Worm (Caenorhabditis elegans) whole organism, L4 larva: ENCODE results near the gene R04A9.1.

ENCODE experiments used
- T20F7.1 ChIP-seq: fragments of 200-800 bp; sonication (Bioruptor generic); optimal IDR thresholded peaks from 2 replicates; lab custom pipeline; 2018; ENCODE audit warnings: mild to moderate bottlenecking, missing genetic modification characterization, missing compliant biosample characterization
- ZK337.2 ChIP-seq: fragments of 200-800 bp; sonication (Bioruptor generic); IDR thresholded peaks from 2 replicates; pipeline ENCODE4 v1.3.6; 2022; ENCODE audit warnings: missing genetic modification reagents, missing genetic modification characterization, missing compliant biosample characterization
- ZK546.5 ChIP-seq, 2 experiments: sonication (generic microtip); optimal IDR thresholded peaks; 2 replicates each; lab custom pipeline; 2017; ENCODE audit warnings: missing biosample characterization in 2 of 2, missing genetic modification characterization in 2 of 2
- aha-1 ChIP-seq: fragments of 150-350 bp; peaks from one replicate; lab custom pipeline; 2014; ENCODE audit warnings: missing biosample characterization, missing genetic modification characterization
- aly-2 ChIP-seq: sonication (generic microtip); optimal IDR thresholded peaks from 2 replicates; lab custom pipeline; 2018; ENCODE audit warnings: missing biosample characterization, missing genetic modification characterization
- ama-1 ChIP-seq: fragments of 150-350 bp; optimal IDR thresholded peaks from 2 replicates; lab custom pipeline; 2014; ENCODE audit warnings: inconsistent platforms, mixed read lengths
- ceh-28 ChIP-seq: fragments of 150-350 bp; optimal IDR thresholded peaks from 2 replicates; lab custom pipeline; 2014; ENCODE audit warnings: missing biosample characterization, missing genetic modification reagents, missing genetic modification characterization
- ceh-32 ChIP-seq: sonication (generic microtip); optimal IDR thresholded peaks from 2 replicates; lab custom pipeline; 2016; ENCODE audit warnings: mild to moderate bottlenecking, missing genetic modification characterization, missing compliant biosample characterization; ENCODE audit not compliant: poor library complexity
- ceh-82 ChIP-seq: sonication (generic microtip); optimal IDR thresholded peaks from 2 replicates; lab custom pipeline; 2017; ENCODE audit warnings: missing biosample characterization, missing genetic modification characterization
- ces-1 ChIP-seq: fragments of 150-350 bp; sonication (generic microtip); optimal IDR thresholded peaks from 4 replicates; lab custom pipeline; 2014; ENCODE audit warnings: missing biosample characterization, missing genetic modification reagents, missing genetic modification characterization
- cey-2 ChIP-seq: sonication (generic microtip); optimal IDR thresholded peaks from 3 replicates; lab custom pipeline; 2017; ENCODE audit warnings: missing genetic modification characterization, mild to moderate bottlenecking, missing compliant biosample characterization, antibody characterized with exemption, borderline replicate concordance; ENCODE audit not compliant: insufficient read depth
- daf-12 ChIP-seq: fragments of 150-350 bp; optimal IDR thresholded peaks from 2 replicates; lab custom pipeline; 2014; ENCODE audit warnings: missing biosample characterization, missing genetic modification reagents, missing genetic modification characterization
- daf-16 ChIP-seq, 3 experiments: sonication (generic microtip); optimal IDR thresholded peaks; 2 replicates each; lab custom pipeline; 2016 to 2017; ENCODE audit warnings: missing genetic modification characterization in 3 of 3, missing genetic modification reagents in 3 of 3, mild to moderate bottlenecking in 2 of 3, missing compliant biosample characterization in 2 of 3, missing biosample characterization in 1 of 3, moderate library complexity in 1 of 3
- dmd-6 ChIP-seq: fragments of 200-800 bp; sonication (Bioruptor generic); IDR thresholded peaks from 2 replicates; pipeline ENCODE4 v1.3.6; 2022; ENCODE audit warnings: missing genetic modification reagents, missing genetic modification characterization, missing compliant biosample characterization
- duxl-1 ChIP-seq: sonication (generic microtip); optimal IDR thresholded peaks from 2 replicates; lab custom pipeline; 2016; ENCODE audit warnings: mild to moderate bottlenecking, missing genetic modification characterization, moderate library complexity, missing compliant biosample characterization; ENCODE audit not compliant: poor library complexity
- egl-43 ChIP-seq: fragments of 200-800 bp; sonication (Bioruptor generic); IDR thresholded peaks from 2 replicates; pipeline ENCODE4 v1.3.6; 2022; ENCODE audit warnings: missing genetic modification reagents, missing genetic modification characterization, missing compliant biosample characterization
- fkh-10 ChIP-seq: fragments of 150-350 bp; optimal IDR thresholded peaks from 2 replicates; lab custom pipeline; 2014; ENCODE audit warnings: missing biosample characterization, missing genetic modification reagents, missing genetic modification characterization
- fos-1 ChIP-seq: fragments of 150-350 bp; optimal IDR thresholded peaks from 2 replicates; lab custom pipeline; 2014; ENCODE audit warnings: missing biosample characterization, missing genetic modification characterization
- hmg-1.1 ChIP-seq: fragments of 200-800 bp; sonication (Bioruptor generic); IDR thresholded peaks from 2 replicates; pipeline ENCODE4 v1.3.6; 2022; ENCODE audit warnings: missing genetic modification reagents, missing genetic modification characterization, missing compliant biosample characterization
- lim-7 ChIP-seq: fragments of 200-800 bp; sonication (Bioruptor generic); IDR thresholded peaks from 2 replicates; pipeline ENCODE4 v1.3.6; 2022; ENCODE audit warnings: missing genetic modification characterization, missing compliant biosample characterization
- lsy-2 ChIP-seq, 2 experiments: fragments of 150-350 bp in 1 of 2; sonication (generic microtip) in 1 of 2; optimal IDR thresholded peaks; 2 replicates each; lab custom pipeline; 2014 to 2017; ENCODE audit warnings: missing biosample characterization in 2 of 2, missing genetic modification characterization in 2 of 2
- mdt-29 ChIP-seq: fragments of 200-800 bp; sonication (Bioruptor generic); IDR thresholded peaks from 2 replicates; pipeline ENCODE4 v1.3.6; 2022; ENCODE audit warnings: missing genetic modification reagents, missing genetic modification characterization, missing compliant biosample characterization
- mes-2 ChIP-seq: sonication (generic microtip); optimal IDR thresholded peaks from 2 replicates; lab custom pipeline; 2016; ENCODE audit warnings: missing genotype, mild to moderate bottlenecking, missing genetic modification characterization, missing compliant biosample characterization; ENCODE audit not compliant: poor library complexity, severe bottlenecking
- mxl-3 ChIP-seq: fragments of 200-800 bp; sonication (Bioruptor generic); optimal IDR thresholded peaks from 2 replicates; lab custom pipeline; 2018; ENCODE audit warnings: mild to moderate bottlenecking, missing genetic modification characterization, missing compliant biosample characterization
- nhr-102 ChIP-seq: sonication (generic microtip); optimal IDR thresholded peaks from 2 replicates; lab custom pipeline; 2016; ENCODE audit warnings: mild to moderate bottlenecking, missing genetic modification characterization, moderate library complexity, missing compliant biosample characterization
- nhr-25 ChIP-seq: sonication (generic microtip); optimal IDR thresholded peaks from 2 replicates; lab custom pipeline; 2017; ENCODE audit warnings: missing genetic modification characterization, mild to moderate bottlenecking, missing compliant biosample characterization, antibody characterized with exemption, moderate library complexity, borderline replicate concordance; ENCODE audit not compliant: insufficient read depth
- nhr-28 ChIP-seq: fragments of 150-350 bp; optimal IDR thresholded peaks from 2 replicates; lab custom pipeline; 2014; ENCODE audit warnings: missing biosample characterization, missing genetic modification characterization
- nhr-42 ChIP-seq: fragments of 200-800 bp; sonication (Bioruptor generic); IDR thresholded peaks from 2 replicates; pipeline ENCODE4 v1.3.6; 2022; ENCODE audit warnings: missing genetic modification characterization, missing compliant biosample characterization
- nhr-48 ChIP-seq: sonication (generic microtip); optimal IDR thresholded peaks from 2 replicates; lab custom pipeline; 2016; ENCODE audit warnings: mild to moderate bottlenecking, missing genetic modification characterization, missing compliant biosample characterization
- nhr-77 ChIP-seq: fragments of 150-350 bp; optimal IDR thresholded peaks from 2 replicates; lab custom pipeline; 2014; ENCODE audit warnings: missing biosample characterization, missing genetic modification characterization
- saeg-2 ChIP-seq: fragments of 200-800 bp; sonication (Bioruptor generic); IDR thresholded peaks from 2 replicates; pipeline ENCODE4 v1.3.6; 2022; ENCODE audit warnings: missing genetic modification reagents, missing genetic modification characterization, missing compliant biosample characterization
- set-16 ChIP-seq: fragments of 200-800 bp; sonication (Bioruptor generic); IDR thresholded peaks from 2 replicates; pipeline ENCODE4 v1.3.6; 2022; ENCODE audit warnings: missing genetic modification reagents, missing genetic modification characterization, missing compliant biosample characterization
- unc-39 ChIP-seq: sonication (generic microtip); optimal IDR thresholded peaks from 2 replicates; lab custom pipeline; 2017; ENCODE audit warnings: missing biosample characterization, missing genetic modification characterization
- unc-62 ChIP-seq, 3 experiments: fragments of 150-350 bp in 1 of 3; sonication (generic microtip); optimal IDR thresholded peaks in 2 of 3; peaks in 1 of 3; 1 replicate in 1 of 3; 2 replicates in 2 of 3; lab custom pipeline; 2014 to 2017; ENCODE audit warnings: missing biosample characterization in 3 of 3, missing genetic modification characterization in 3 of 3, missing genetic modification reagents in 3 of 3, missing genotype in 1 of 3
- zfp-3 ChIP-seq: fragments of 200-800 bp; sonication (Bioruptor generic); conservative IDR thresholded peaks from 2 replicates; pipeline ENCODE4 v1.3.6; 2022; ENCODE audit warnings: missing genetic modification reagents, missing genetic modification characterization, missing compliant biosample characterization

Gene R04A9.1

DNA sequence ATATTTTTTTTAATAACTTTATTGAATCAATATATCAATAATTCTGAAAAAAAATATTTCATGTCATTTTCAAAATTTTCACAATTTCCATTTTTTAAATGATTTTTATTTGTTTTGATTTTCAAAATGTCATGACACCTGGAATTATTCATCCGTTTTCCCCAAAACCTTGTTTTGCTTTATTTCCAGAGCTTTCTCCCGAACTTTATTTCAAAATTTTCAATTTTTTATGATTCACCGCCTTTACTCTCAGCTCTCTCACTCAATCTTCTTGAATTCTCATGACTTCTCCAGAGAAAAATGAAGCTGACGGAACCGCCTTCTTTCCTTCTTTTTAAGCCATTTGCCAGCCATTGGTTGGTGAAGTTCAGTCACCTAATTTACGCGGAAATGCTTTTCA, at the start of gene R04A9.1:
Gene R04A9.1 (plus strand): TSS at position 301 of the 400 bp plus-strand sequence.
- TF ChIP-seq mxl-3 (no peak), nhr-42 (GFP tag; lab: Robert Waterston, UW) (no peak), lim-7 (GFP tag; lab: Robert Waterston, UW) (no peak), hmg-1.1 (GFP tag; lab: Robert Waterston, UW) (no peak), daf-16 (GFP tag; optimal IDR thresholded peaks at IDR 0.05; lab: Kevin White, UChicago) (no peak), daf-16 (tag; optimal IDR thresholded peaks at IDR 0.05; lab: Kevin White, UChicago) (no peak), set-16 (no peak), unc-39 (tag; lab: Kevin White, UChicago) (no peak), aly-2 (tag; lab: Kevin White, UChicago) (no peak), ceh-28 (tag; lab: Kevin White, UChicago) (no peak), aha-1 (tag; lab: Kevin White, UChicago) (no peak), ces-1 (GFP tag; lab: Kevin White, UChicago) (no peak), nhr-77 (tag; lab: Kevin White, UChicago) (no peak), dmd-6 (no peak), cey-2 (no peak)

DNA sequence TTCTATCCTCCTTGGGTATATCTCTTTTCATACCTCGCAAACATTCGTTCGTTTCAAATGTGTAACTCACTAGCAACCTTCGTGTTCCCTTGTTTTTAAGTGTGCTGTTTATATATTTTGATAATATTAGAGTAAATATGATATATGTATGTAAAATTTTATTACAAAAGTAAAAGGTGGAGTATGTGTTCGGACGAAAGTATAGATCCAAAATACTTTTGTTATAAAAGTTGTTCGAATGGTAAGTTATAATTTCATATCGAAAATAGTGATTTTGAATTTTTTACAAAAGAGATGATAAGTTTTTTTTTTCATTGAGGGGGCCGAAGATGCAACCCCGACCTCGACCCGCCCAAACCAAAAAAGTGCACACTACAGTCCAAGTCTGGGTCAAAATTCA, 46.9 kb upstream of the R04A9.1 start, which contains the start of gene C04E7.1:
Gene C04E7.1 (plus strand): TSS at position 301 of the 400 bp plus-strand sequence.
- TF ChIP-seq nhr-102 (tag; lab: Kevin White, UChicago) (no peak), nhr-25 (tag; lab: Kevin White, UChicago) (no peak), egl-43 (GFP tag; lab: Robert Waterston, UW) (no peak), fos-1 (tag; lab: Kevin White, UChicago) (no peak), dmd-6 (no peak), nhr-48 (tag; lab: Kevin White, UChicago) (no peak), ZK546.5 (tag; optimal IDR thresholded peaks at IDR 0.05; lab: Kevin White, UChicago) (no peak), nhr-28 (tag; lab: Kevin White, UChicago) (no peak), daf-12 (tag; lab: Kevin White, UChicago) (no peak), mes-2 (no peak)

DNA sequence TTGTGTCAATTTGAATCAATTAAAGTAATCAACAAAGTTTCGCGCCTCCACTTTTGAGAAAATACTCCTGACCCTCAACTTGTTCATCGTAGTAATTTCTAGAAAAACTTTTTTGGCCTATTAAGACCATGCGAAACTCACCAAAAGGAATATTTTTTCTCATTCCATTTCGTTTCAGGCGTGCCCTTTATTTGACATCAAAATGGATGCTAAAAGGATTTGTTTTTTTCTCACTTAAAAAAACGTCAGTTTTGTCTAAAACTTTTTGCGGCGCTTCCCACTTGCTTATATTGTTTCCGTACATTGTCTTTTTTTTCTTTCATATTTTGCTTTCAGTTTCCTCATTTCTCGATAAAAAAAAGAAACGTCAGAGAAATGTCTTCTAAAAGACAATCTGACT, 44.2 kb upstream of the R04A9.1 start, which contains the start of gene C04E7.5:
Gene C04E7.5 (plus strand): TSS at position 301 of the 400 bp plus-strand sequence.
- TF ChIP-seq ama-1 (lab: Kevin White, UChicago) (no peak), ceh-28 (tag; lab: Kevin White, UChicago) (no peak), duxl-1 (tag; lab: Kevin White, UChicago) (no peak), unc-62 (GFP tag; optimal IDR thresholded peaks at IDR 0.05 in 1 of 2; lab: Kevin White, UChicago) (no peak), unc-62 (tag; optimal IDR thresholded peaks at IDR 0.05; lab: Kevin White, UChicago) (no peak), zfp-3 (no peak), lsy-2 (tag; optimal IDR thresholded peaks at IDR 0.05; lab: Kevin White, UChicago) (no peak), lim-7 (GFP tag; lab: Robert Waterston, UW) (no peak), ces-1 (GFP tag; lab: Kevin White, UChicago) (no peak), ceh-82 (tag; lab: Kevin White, UChicago) (no peak), mdt-29 (GFP tag; lab: Robert Waterston, UW) (no peak), T20F7.1 (no peak), ZK337.2 (no peak), unc-39 (tag; lab: Kevin White, UChicago) (no peak), ceh-32 (tag; lab: Kevin White, UChicago) (no peak), saeg-2 (GFP tag; lab: Robert Waterston, UW) (no peak), fkh-10 (GFP tag; lab: Kevin White, UChicago) (no peak)
- TF ChIP-seq, all 104 proteins: peak for 0
